Fruit fly (Drosophila melanogaster) whole organism, embryonic: ENCODE measurements around the gene CG4658.

ENCODE experiments used
- ATbp ChIP-seq: fragments of 200-800 bp; sonication (Bioruptor generic); optimal IDR thresholded peaks from 2 replicates; lab custom pipeline; 2017; ENCODE audit warnings: missing biosample characterization, mild to moderate bottlenecking, missing genetic modification characterization, missing genetic modification reagents
- Adf1 ChIP-seq: fragments of 200-800 bp; sonication (Bioruptor generic); IDR thresholded peaks from 2 replicates; pipeline ENCODE4 v1.3.6; 2022; ENCODE audit warnings: missing biosample characterization, missing genetic modification characterization
- Blimp-1 ChIP-seq: fragments of 200-800 bp; sonication (Bioruptor generic); optimal IDR thresholded peaks from 3 replicates; lab custom pipeline; 2018; ENCODE audit warnings: missing biosample characterization, missing genetic modification characterization, mild to moderate bottlenecking, moderate library complexity, missing genetic modification reagents
- C15 ChIP-seq: fragments of 200-800 bp; sonication (Bioruptor generic); IDR thresholded peaks from 3 replicates; pipeline ENCODE4 v1.3.6; 2022; ENCODE audit warnings: missing biosample characterization, missing genetic modification characterization
- CG11398 ChIP-seq: fragments of 200-800 bp; sonication (Bioruptor generic); optimal IDR thresholded peaks from 2 replicates; lab custom pipeline; 2016; ENCODE audit warnings: missing biosample characterization, missing genetic modification characterization
- CG11696 ChIP-seq: fragments of 200-800 bp; sonication (Bioruptor generic); IDR thresholded peaks from 2 replicates; pipeline ENCODE4 v1.3.6; 2022; ENCODE audit warnings: missing biosample characterization, missing genetic modification characterization
- CG12155 ChIP-seq: fragments of 200-800 bp; sonication (Bioruptor generic); optimal IDR thresholded peaks from 3 replicates; lab custom pipeline; 2016; ENCODE audit warnings: missing biosample characterization, missing genetic modification characterization
- CG12299 ChIP-seq: fragments of 200-800 bp; sonication (Bioruptor generic); optimal IDR thresholded peaks from 2 replicates; lab custom pipeline; 2018; ENCODE audit warnings: missing biosample characterization, mild to moderate bottlenecking, missing genetic modification characterization
- CG1233 ChIP-seq: fragments of 200-800 bp; sonication (Bioruptor generic); optimal IDR thresholded peaks from 4 replicates; lab custom pipeline; 2018; ENCODE audit warnings: missing biosample characterization, mild to moderate bottlenecking, missing genetic modification characterization
- CG12769 ChIP-seq: fragments of 200-800 bp; sonication (Bioruptor generic); optimal IDR thresholded peaks from 2 replicates; lab custom pipeline; 2019; ENCODE audit warnings: missing biosample characterization, mild to moderate bottlenecking, missing genetic modification characterization, moderate library complexity
- CG13296 ChIP-seq: fragments of 200-800 bp; sonication (Bioruptor generic); optimal IDR thresholded peaks from 3 replicates; lab custom pipeline; 2018; ENCODE audit warnings: missing biosample characterization, mild to moderate bottlenecking, missing genetic modification characterization
- CG15011 ChIP-seq: fragments of 200-800 bp; sonication (Bioruptor generic); optimal IDR thresholded peaks from 3 replicates; lab custom pipeline; 2018; ENCODE audit warnings: missing biosample characterization, mild to moderate bottlenecking, missing genetic modification characterization
- CG15696 ChIP-seq: fragments of 200-800 bp; sonication (Bioruptor generic); optimal IDR thresholded peaks from 2 replicates; lab custom pipeline; 2019; ENCODE audit warnings: missing biosample characterization, mild to moderate bottlenecking, missing genetic modification characterization, moderate library complexity
- CG2120 ChIP-seq: fragments of 200-800 bp; sonication (Bioruptor generic); optimal IDR thresholded peaks from 3 replicates; lab custom pipeline; 2016; ENCODE audit warnings: missing biosample characterization, missing genetic modification characterization
- CG30020 ChIP-seq: fragments of 200-800 bp; optimal IDR thresholded peaks from 2 replicates; lab custom pipeline; 2019; ENCODE audit warnings: missing biosample characterization, mild to moderate bottlenecking, missing genetic modification characterization, moderate library complexity
- CG31441 ChIP-seq: fragments of 200-800 bp; sonication (Bioruptor generic); IDR thresholded peaks from 2 replicates; pipeline ENCODE4 v1.3.6; 2022; ENCODE audit warnings: missing biosample characterization, missing genetic modification characterization
- CG32532 ChIP-seq: fragments of 200-800 bp; sonication (Bioruptor generic); IDR thresholded peaks from 2 replicates; pipeline ENCODE4 v1.3.6; 2022; ENCODE audit warnings: missing biosample characterization, missing genetic modification characterization
- CG32772 ChIP-seq: fragments of 200-800 bp; sonication (Bioruptor generic); IDR thresholded peaks from 2 replicates; pipeline ENCODE4 v1.3.6; 2022; ENCODE audit warnings: missing biosample characterization, missing genetic modification characterization
- CG34376 ChIP-seq: fragments of 200-800 bp; sonication (Bioruptor generic); optimal IDR thresholded peaks from 2 replicates; lab custom pipeline; 2018; ENCODE audit warnings: missing biosample characterization, mild to moderate bottlenecking, missing genetic modification characterization
- CG3726 ChIP-seq: fragments of 200-800 bp; sonication (Bioruptor generic); IDR thresholded peaks from 3 replicates; pipeline ENCODE4, ENCODE4 v1.3.6; 2022; ENCODE audit warnings: missing biosample characterization, missing genetic modification characterization
- CG43689 ChIP-seq: fragments of 200-800 bp; sonication (Bioruptor generic); IDR thresholded peaks from 2 replicates; pipeline ENCODE4 v1.3.6; 2022; ENCODE audit warnings: missing biosample characterization, missing genetic modification characterization
- CG6254 ChIP-seq: fragments of 200-800 bp; sonication (Bioruptor generic); optimal IDR thresholded peaks from 3 replicates; lab custom pipeline; 2017; ENCODE audit warnings: mild to moderate bottlenecking, missing biosample characterization, missing genetic modification reagents, missing genetic modification characterization
- CG7928 ChIP-seq: fragments of 200-800 bp; sonication (Bioruptor generic); optimal IDR thresholded peaks from 2 replicates; lab custom pipeline; 2017; ENCODE audit warnings: missing biosample characterization, mild to moderate bottlenecking, missing genetic modification characterization
- CG9727 ChIP-seq: fragments of 200-800 bp; sonication (Bioruptor generic); optimal IDR thresholded peaks from 3 replicates; lab custom pipeline; 2017; ENCODE audit warnings: missing biosample characterization, mild to moderate bottlenecking, missing genetic modification characterization
- D ChIP-seq, 2 experiments: fragments of 200-800 bp in 1 of 2; fragments of >200 bp in 1 of 2; sonication (Bioruptor generic) in 1 of 2; optimal IDR thresholded peaks; 2 replicates in 1 of 2; 3 replicates in 1 of 2; lab custom pipeline; 2017; ENCODE audit warnings: mild to moderate bottlenecking in 1 of 2, missing biosample characterization in 1 of 2, missing genetic modification characterization in 1 of 2, missing genetic modification reagents in 1 of 2
- Doc3 ChIP-seq: fragments of 200-800 bp; sonication (Bioruptor generic); IDR thresholded peaks from 3 replicates; pipeline ENCODE4 v1.3.6; 2022; ENCODE audit warnings: missing biosample characterization, missing genetic modification characterization; ENCODE audit not compliant: partially characterized antibody
- Fer1 ChIP-seq: fragments of 200-800 bp; sonication (Bioruptor generic); optimal IDR thresholded peaks from 2 replicates; lab custom pipeline; 2017; ENCODE audit warnings: missing biosample characterization, mild to moderate bottlenecking, missing genetic modification characterization
- HLH3B ChIP-seq: fragments of 200-800 bp; sonication (Bioruptor generic); IDR thresholded peaks from 2 replicates; pipeline ENCODE4 v1.3.6; 2022; ENCODE audit warnings: missing biosample characterization, missing genetic modification characterization
- Hsf ChIP-seq: fragments of 200-800 bp; sonication (Bioruptor generic); optimal IDR thresholded peaks from 3 replicates; lab custom pipeline; 2016; ENCODE audit warnings: missing biosample characterization, missing genetic modification characterization
- Kr ChIP-seq: fragments of 200-800 bp; sonication (Bioruptor generic); optimal IDR thresholded peaks from 2 replicates; lab custom pipeline; 2017; ENCODE audit warnings: missing biosample characterization, mild to moderate bottlenecking, missing genetic modification characterization
- Lim3 ChIP-seq: fragments of 200-800 bp; sonication (Bioruptor generic); IDR thresholded peaks from 2 replicates; pipeline ENCODE4 v1.3.6; 2022; ENCODE audit warnings: missing biosample characterization, missing genetic modification characterization
- Nf-YB ChIP-seq: fragments of 200-800 bp; sonication (Bioruptor generic); optimal IDR thresholded peaks from 3 replicates; lab custom pipeline; 2019; ENCODE audit warnings: missing biosample characterization, mild to moderate bottlenecking, missing genetic modification characterization, moderate library complexity
- Rfx ChIP-seq: fragments of 200-800 bp; sonication (Bioruptor generic); IDR thresholded peaks from 2 replicates; pipeline ENCODE4 v1.3.6; 2022; ENCODE audit warnings: missing biosample characterization, missing genetic modification characterization
- Six4 ChIP-seq: fragments of 200-800 bp; sonication (Bioruptor generic); optimal IDR thresholded peaks from 2 replicates; lab custom pipeline; 2016; ENCODE audit warnings: missing biosample characterization, missing genetic modification characterization
- aop ChIP-seq: fragments of 200-800 bp; sonication (Bioruptor generic); IDR thresholded peaks from 2 replicates; pipeline ENCODE4 v1.3.6; 2022; ENCODE audit warnings: missing biosample characterization, missing genetic modification characterization
- chif ChIP-seq, 2 experiments: fragments of 200-800 bp; sonication (Bioruptor generic); optimal IDR thresholded peaks; 3 replicates each; lab custom pipeline; 2016; ENCODE audit warnings: missing biosample characterization in 2 of 2, missing genetic modification characterization in 2 of 2
- dimm ChIP-seq: fragments of 200-800 bp; sonication (Bioruptor generic); IDR thresholded peaks from 2 replicates; pipeline ENCODE4 v1.3.6; 2022; ENCODE audit warnings: missing biosample characterization, missing genetic modification characterization
- fu2 ChIP-seq: fragments of 200-800 bp; sonication (Bioruptor generic); optimal IDR thresholded peaks from 2 replicates; lab custom pipeline; 2016; ENCODE audit warnings: missing biosample characterization, missing genetic modification characterization
- hbn ChIP-seq: fragments of 200-800 bp; sonication (Bioruptor generic); IDR thresholded peaks from 2 replicates; pipeline ENCODE4 v1.3.6; 2022; ENCODE audit warnings: missing biosample characterization, missing genetic modification characterization; ENCODE audit not compliant: partially characterized antibody
- maf-S ChIP-seq: fragments of 200-800 bp; sonication (Bioruptor generic); optimal IDR thresholded peaks from 2 replicates; lab custom pipeline; 2016; ENCODE audit warnings: missing biosample characterization, missing genetic modification characterization
- otp ChIP-seq: fragments of 200-800 bp; sonication (Bioruptor generic); IDR thresholded peaks from 3 replicates; pipeline ENCODE4, ENCODE4 v1.3.6; 2022; ENCODE audit warnings: missing biosample characterization, missing genetic modification characterization
- ro ChIP-seq: fragments of 200-800 bp; sonication (Bioruptor generic); IDR thresholded peaks from 2 replicates; pipeline ENCODE4 v1.3.6; 2022; ENCODE audit warnings: missing biosample characterization, missing genetic modification characterization
- row ChIP-seq: fragments of 200-800 bp; sonication (Bioruptor generic); IDR thresholded peaks from 3 replicates; pipeline ENCODE4 v1.3.6; 2022; ENCODE audit warnings: missing biosample characterization, missing genetic modification characterization
- scrt ChIP-seq: fragments of 200-800 bp; sonication (Bioruptor generic); optimal IDR thresholded peaks from 2 replicates; lab custom pipeline; 2018; ENCODE audit warnings: missing biosample characterization, mild to moderate bottlenecking, missing genetic modification characterization, moderate library complexity
- seq ChIP-seq: fragments of 200-800 bp; sonication (Bioruptor generic); IDR thresholded peaks from 2 replicates; pipeline ENCODE4 v1.3.6; 2022; ENCODE audit warnings: missing biosample characterization, missing genetic modification characterization
- tgo ChIP-seq: fragments of 200-800 bp; sonication (Bioruptor generic); IDR thresholded peaks from 3 replicates; pipeline ENCODE4 v1.3.6; 2022; ENCODE audit warnings: missing biosample characterization, missing genetic modification characterization
- toy ChIP-seq: fragments of 200-800 bp; sonication (Bioruptor generic); IDR thresholded peaks from 2 replicates; pipeline ENCODE4 v1.3.6; 2022; ENCODE audit warnings: missing biosample characterization, missing genetic modification characterization
- trem ChIP-seq: fragments of 200-800 bp; optimal IDR thresholded peaks from 3 replicates; lab custom pipeline; 2019; ENCODE audit warnings: missing biosample characterization, mild to moderate bottlenecking, missing genetic modification characterization, moderate library complexity
- tup ChIP-seq: fragments of 200-800 bp; sonication (Bioruptor generic); optimal IDR thresholded peaks from 2 replicates; lab custom pipeline; 2016; ENCODE audit warnings: missing biosample characterization, mild to moderate bottlenecking, missing genetic modification characterization, moderate library complexity
- vvl ChIP-seq: fragments of 200-800 bp; sonication (Bioruptor generic); IDR thresholded peaks from 2 replicates; pipeline ENCODE4 v1.3.6; 2022; ENCODE audit warnings: missing biosample characterization, missing genetic modification characterization
- zfh1 ChIP-seq: fragments of 200-800 bp; sonication (Bioruptor generic); IDR thresholded peaks from 3 replicates; pipeline ENCODE4 v1.3.6; 2022; ENCODE audit warnings: missing biosample characterization, missing genetic modification characterization
- zfh2 ChIP-seq: fragments of 200-800 bp; sonication (Bioruptor generic); optimal IDR thresholded peaks from 2 replicates; lab custom pipeline; 2016; ENCODE audit warnings: missing biosample characterization, missing genetic modification characterization

The CG4658 gene

DNA sequence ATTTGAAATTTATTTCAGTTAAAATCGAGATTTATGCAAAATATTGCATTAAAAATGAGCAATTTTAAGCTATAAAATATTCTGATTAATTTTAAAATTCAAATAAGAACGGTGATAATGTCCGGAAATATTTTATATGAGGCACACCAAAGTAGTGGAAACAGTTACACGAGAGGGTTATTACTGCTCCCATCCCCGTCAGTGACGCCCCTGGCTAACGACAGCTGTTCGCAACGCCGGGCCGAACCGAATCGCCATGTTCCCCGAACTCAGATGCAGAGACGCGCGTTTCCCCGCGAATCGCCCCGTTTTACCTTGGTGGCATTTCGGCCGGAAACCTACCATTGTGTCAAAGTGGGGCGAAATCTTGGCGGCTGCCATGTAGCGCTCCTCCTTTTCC is 45.1 kb upstream of the CG4658 start (continued):
- no peak for TF ChIP-seq trem (tag; lab: Kevin White, UChicago)
- no peak for TF ChIP-seq CG3726
- no peak for TF ChIP-seq CG30020 (tag; lab: Kevin White, UChicago)
- no peak for TF ChIP-seq aop (GFP tag; lab: Robert Waterston, UW)
- peak; percentile 37; the same call in 1 of the 3 replicates for TF ChIP-seq tgo
- no peak for TF ChIP-seq CG6254 (GFP tag; lab: Kevin White, UChicago)
- no peak for TF ChIP-seq toy (GFP tag; lab: Robert Waterston, UW)
- no peak for TF ChIP-seq dimm (GFP tag; lab: Robert Waterston, UW)
- TF ChIP-seq chif (GFP tag; optimal IDR thresholded peaks at IDR 0.05; lab: Kevin White, UChicago) = no peak
- no peak for TF ChIP-seq Adf1
- no peak for TF ChIP-seq ATbp (GFP tag; lab: Kevin White, UChicago)
- TF ChIP-seq CG7928 (GFP tag; lab: Kevin White, UChicago) = no peak
- TF ChIP-seq zfh2 = peak; percentile 31
- TF ChIP-seq CG9727 = no peak
- no peak for TF ChIP-seq otp
- TF ChIP-seq C15 = no peak
- TF ChIP-seq Blimp-1 (GFP tag; lab: Kevin White, UChicago) = no peak
- TF ChIP-seq CG31441 = no peak
- TF ChIP-seq Rfx (GFP tag; lab: Robert Waterston, UW) = peak; percentile 64
- no peak for TF ChIP-seq Kr (GFP tag; lab: Kevin White, UChicago)
- peak; percentile 9 for TF ChIP-seq CG13296
- no peak for TF ChIP-seq CG15011
- no peak for TF ChIP-seq CG12299
- no peak for TF ChIP-seq Hsf (GFP tag; lab: Kevin White, UChicago)
- no peak for TF ChIP-seq fu2 (GFP tag; lab: Kevin White, UChicago)
- TF ChIP-seq CG11398 = no peak
- no peak for TF ChIP-seq Lim3 (GFP tag; lab: Robert Waterston, UW)
- TF ChIP-seq CG2120 (GFP tag; lab: Kevin White, UChicago) = peak; percentile 42
- no peak for TF ChIP-seq Doc3 (GFP tag; lab: Robert Waterston, UW)
- no peak for TF ChIP-seq D (optimal IDR thresholded peaks at IDR 0.05; lab: Kevin White, UChicago)
- no peak for TF ChIP-seq D (GFP tag; optimal IDR thresholded peaks at IDR 0.05; lab: Kevin White, UChicago)
- no peak for TF ChIP-seq Nf-YB
- TF ChIP-seq CG34376 (GFP tag; lab: Kevin White, UChicago) = no peak
- no peak for TF ChIP-seq maf-S (GFP tag; lab: Kevin White, UChicago)
- no peak for TF ChIP-seq scrt (GFP tag; lab: Kevin White, UChicago)
- TF ChIP-seq Fer1 (GFP tag; lab: Kevin White, UChicago) = no peak
- no peak for TF ChIP-seq CG43689 (GFP tag; lab: Robert Waterston, UW)
- 0 out of 2 replicates have a peak, but pooled peaks have one; percentile 40 for TF ChIP-seq vvl (GFP tag; lab: Robert Waterston, UW)
- TF ChIP-seq zfh1 = peak; percentile 58; the same call in 2 of the 3 replicates
- peak; percentile 38; the same call in 1 of the 2 replicates for TF ChIP-seq HLH3B (GFP tag; lab: Robert Waterston, UW)
- no peak for TF ChIP-seq CG32772 (GFP tag; lab: Robert Waterston, UW)
- no peak for TF ChIP-seq ro (GFP tag; lab: Robert Waterston, UW)
- peak; percentile 15; the same call in 1 of the 2 replicates for TF ChIP-seq CG32532
- no peak for TF ChIP-seq CG12155
- TF ChIP-seq CG12769 (tag; lab: Kevin White, UChicago) = peak; percentile 32
- TF ChIP-seq CG1233 (GFP tag; lab: Kevin White, UChicago) = no peak
- no peak for TF ChIP-seq hbn (GFP tag; lab: Robert Waterston, UW)
- no peak for TF ChIP-seq tup
- TF ChIP-seq Six4 (GFP tag; lab: Kevin White, UChicago) = no peak
- TF ChIP-seq seq (GFP tag; lab: Robert Waterston, UW) = no peak
- peak; percentile 81 for TF ChIP-seq row (GFP tag; lab: Robert Waterston, UW)
- TF ChIP-seq CG11696 = no peak
- no peak for TF ChIP-seq CG15696 (tag; lab: Kevin White, UChicago)
